Worm (Caenorhabditis elegans) whole organism, late embryonic: ENCODE results near the gene clc-26.

Experiments used
- dve-1 ChIP-seq: sonication (generic microtip); optimal IDR thresholded peaks from 2 replicates; lab custom pipeline; 2017; ENCODE audit warnings: antibody characterized with exemption, mild to moderate bottlenecking, missing genetic modification characterization, missing compliant biosample characterization
- fkh-10 ChIP-seq: fragments of 150-350 bp; optimal IDR thresholded peaks from 2 replicates; lab custom pipeline; 2014; ENCODE audit warnings: missing biosample characterization, missing genetic modification reagents, missing genetic modification characterization
- nhr-11 ChIP-seq: fragments of 150-350 bp; optimal IDR thresholded peaks from 2 replicates; lab custom pipeline; 2014; ENCODE audit warnings: missing biosample characterization, missing genetic modification characterization
- nhr-232 ChIP-seq: sonication (generic microtip); optimal IDR thresholded peaks from 2 replicates; lab custom pipeline; 2016; ENCODE audit warnings: missing genetic modification characterization, missing compliant biosample characterization
- pat-9 ChIP-seq: fragments of 200-800 bp; sonication (Bioruptor generic); optimal IDR thresholded peaks from 2 replicates; lab custom pipeline; 2018; ENCODE audit warnings: mild to moderate bottlenecking, missing genetic modification characterization, moderate library complexity, missing compliant biosample characterization

DNA sequence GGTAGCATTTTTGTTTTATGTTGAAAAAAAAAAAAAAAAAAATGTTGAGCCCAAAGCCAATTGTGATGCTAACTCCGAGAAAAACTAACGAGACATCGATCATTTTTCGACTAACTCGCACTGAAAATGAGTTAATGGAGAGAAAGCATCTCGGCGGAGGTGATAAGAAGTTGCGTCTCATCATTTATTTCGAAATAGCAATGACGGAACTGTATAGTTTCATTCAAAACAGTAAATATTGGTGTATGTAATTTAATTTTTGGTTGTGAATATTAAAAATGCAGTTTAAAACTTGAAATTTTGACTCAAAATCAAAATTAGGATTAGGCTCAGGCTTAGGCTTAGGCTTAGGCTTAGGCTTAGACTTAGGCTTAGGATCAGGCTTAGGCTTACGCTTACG, 4.6 kb downstream of the clc-26 start, which contains the start of gene clc-25:
- TF ChIP-seq pat-9 (tag; lab: Kevin White, UChicago) (no peak), nhr-11 (tag; lab: Kevin White, UChicago) (no peak), dve-1 (tag; lab: Kevin White, UChicago) (no peak), fkh-10 (no peak), nhr-232 (no peak)
